Fruit fly (Drosophila melanogaster) whole organism, prepupa: ENCODE results near the gene CG5445.

ENCODE experiments used
- CG10669 ChIP-seq: fragments of 200-800 bp; sonication (Bioruptor generic); optimal IDR thresholded peaks from 3 replicates; lab custom pipeline; 2018; ENCODE audit warnings: missing biosample characterization, mild to moderate bottlenecking, missing genetic modification characterization, moderate library complexity
- CG11762 ChIP-seq: fragments of 200-800 bp; sonication (Bioruptor generic); optimal IDR thresholded peaks from 3 replicates; lab custom pipeline; 2016; ENCODE audit warnings: missing biosample characterization, missing genetic modification characterization; ENCODE audit not compliant: insufficient read depth
- CG1621 ChIP-seq: fragments of 200-800 bp; sonication (Bioruptor generic); optimal IDR thresholded peaks from 3 replicates; lab custom pipeline; 2018; ENCODE audit warnings: missing biosample characterization, mild to moderate bottlenecking, missing genetic modification characterization
- CG3032 ChIP-seq: fragments of 200-800 bp; optimal IDR thresholded peaks from 2 replicates; lab custom pipeline; 2019; ENCODE audit warnings: missing biosample characterization, mild to moderate bottlenecking, missing genetic modification characterization, moderate library complexity
- CG31627 ChIP-seq: fragments of 200-800 bp; sonication (Bioruptor generic); optimal IDR thresholded peaks from 3 replicates; lab custom pipeline; 2016; ENCODE audit warnings: missing biosample characterization, missing genetic modification characterization
- CG32006 ChIP-seq: fragments of 200-800 bp; sonication (Bioruptor generic); optimal IDR thresholded peaks from 3 replicates; lab custom pipeline; 2017; ENCODE audit warnings: missing biosample characterization, mild to moderate bottlenecking, missing genetic modification characterization
- CG34406 ChIP-seq: fragments of 200-800 bp; sonication (Bioruptor generic); optimal IDR thresholded peaks from 3 replicates; lab custom pipeline; 2016; ENCODE audit warnings: missing biosample characterization, missing genetic modification characterization
- CG3919 ChIP-seq: fragments of 200-800 bp; sonication (Bioruptor generic); optimal IDR thresholded peaks from 3 replicates; lab custom pipeline; 2016; ENCODE audit warnings: missing biosample characterization, missing genetic modification characterization
- CG4318 ChIP-seq: fragments of 200-800 bp; sonication (Bioruptor generic); optimal IDR thresholded peaks from 3 replicates; lab custom pipeline; 2017; ENCODE audit warnings: missing biosample characterization, mild to moderate bottlenecking, missing genetic modification characterization
- CG6163 ChIP-seq: fragments of 200-800 bp; sonication (Bioruptor generic); IDR thresholded peaks from 3 replicates; pipeline ENCODE4 v1.3.6; 2022; ENCODE audit warnings: missing biosample characterization, missing genetic modification characterization
- CG6276 ChIP-seq: fragments of 200-800 bp; sonication (Bioruptor generic); optimal IDR thresholded peaks from 2 replicates; lab custom pipeline; 2017; ENCODE audit warnings: missing biosample characterization, mild to moderate bottlenecking, missing genetic modification characterization
- CG6792 ChIP-seq: fragments of 200-800 bp; sonication (Bioruptor generic); optimal IDR thresholded peaks from 3 replicates; lab custom pipeline; 2016; ENCODE audit warnings: missing biosample characterization, missing genetic modification characterization
- CG6808 ChIP-seq: fragments of 200-800 bp; sonication (Bioruptor generic); optimal IDR thresholded peaks from 3 replicates; lab custom pipeline; 2017; ENCODE audit warnings: missing biosample characterization, missing genetic modification characterization, mild to moderate bottlenecking, moderate library complexity, missing genetic modification reagents
- CG7368 ChIP-seq: fragments of 200-800 bp; sonication (Bioruptor generic); optimal IDR thresholded peaks from 3 replicates; lab custom pipeline; 2016; ENCODE audit warnings: missing biosample characterization, missing genetic modification characterization
- CG8119 ChIP-seq: fragments of 200-800 bp; sonication (Bioruptor generic); IDR thresholded peaks from 3 replicates; pipeline ENCODE4 v1.3.6; 2022; ENCODE audit warnings: missing biosample characterization, missing genetic modification characterization
- CG8319 ChIP-seq: fragments of 200-800 bp; sonication (Bioruptor generic); optimal IDR thresholded peaks from 3 replicates; lab custom pipeline; 2016; ENCODE audit warnings: missing biosample characterization, missing genetic modification characterization
- CG9139 ChIP-seq: fragments of 200-800 bp; sonication (Bioruptor generic); optimal IDR thresholded peaks from 3 replicates; lab custom pipeline; 2017; ENCODE audit warnings: missing biosample characterization, mild to moderate bottlenecking, missing genetic modification characterization
- Eip75B ChIP-seq: fragments of 200-800 bp; sonication (Bioruptor generic); optimal IDR thresholded peaks from 3 replicates; lab custom pipeline; 2016; ENCODE audit warnings: missing biosample characterization, missing genetic modification characterization
- Eip78C ChIP-seq: fragments of 200-800 bp; sonication (Bioruptor generic); peaks from one replicate; lab custom pipeline; 2016; ENCODE audit warnings: missing biosample characterization, missing genetic modification characterization
- Eip93F ChIP-seq: fragments of 200-800 bp; sonication (Bioruptor generic); optimal IDR thresholded peaks from 2 replicates; lab custom pipeline; 2016; ENCODE audit warnings: missing biosample characterization, mild to moderate bottlenecking, missing genetic modification characterization
- Ets21C ChIP-seq: fragments of 200-800 bp; sonication (Bioruptor generic); optimal IDR thresholded peaks from 3 replicates; lab custom pipeline; 2016; ENCODE audit warnings: missing biosample characterization, missing genetic modification characterization
- Gug ChIP-seq: fragments of 200-800 bp; sonication (Bioruptor generic); IDR thresholded peaks from 2 replicates; pipeline ENCODE4 v1.3.6; 2022; ENCODE audit warnings: missing biosample characterization, missing genetic modification characterization
- Hr38 ChIP-seq: sonication (Bioruptor generic); optimal IDR thresholded peaks from 2 replicates; lab custom pipeline; 2016; ENCODE audit warnings: missing biosample characterization, missing genetic modification characterization
- Hr39 ChIP-seq: fragments of 200-800 bp; sonication (Bioruptor generic); optimal IDR thresholded peaks from 2 replicates; lab custom pipeline; 2016; ENCODE audit warnings: missing biosample characterization, missing genetic modification characterization
- Hr4 ChIP-seq: fragments of 200-800 bp; sonication (Bioruptor generic); optimal IDR thresholded peaks from 3 replicates; lab custom pipeline; 2016; ENCODE audit warnings: missing biosample characterization, missing genetic modification characterization
- Lpt ChIP-seq: fragments of 200-800 bp; sonication (Bioruptor generic); optimal IDR thresholded peaks from 3 replicates; lab custom pipeline; 2016; ENCODE audit warnings: missing biosample characterization, missing genetic modification characterization
- OdsH ChIP-seq: fragments of 200-800 bp; sonication (Bioruptor generic); optimal IDR thresholded peaks from 3 replicates; lab custom pipeline; 2016; ENCODE audit warnings: missing biosample characterization, missing genetic modification characterization
- Smox ChIP-seq: fragments of 200-800 bp; sonication (Bioruptor generic); optimal IDR thresholded peaks from 3 replicates; lab custom pipeline; 2016; ENCODE audit warnings: missing biosample characterization, missing genetic modification characterization
- achi ChIP-seq: fragments of 200-800 bp; sonication (Bioruptor generic); optimal IDR thresholded peaks from 3 replicates; lab custom pipeline; 2016; ENCODE audit warnings: missing biosample characterization, missing genetic modification characterization
- acj6 ChIP-seq: fragments of 200-800 bp; sonication (Bioruptor generic); optimal IDR thresholded peaks from 3 replicates; lab custom pipeline; 2016; ENCODE audit warnings: missing biosample characterization, missing genetic modification characterization
- cyc ChIP-seq: fragments of 200-800 bp; sonication (Bioruptor generic); optimal IDR thresholded peaks from 3 replicates; lab custom pipeline; 2016; ENCODE audit warnings: missing biosample characterization, missing genetic modification characterization
- dac ChIP-seq: fragments of 200-800 bp; sonication (Bioruptor generic); optimal IDR thresholded peaks from 2 replicates; lab custom pipeline; 2017; ENCODE audit warnings: missing biosample characterization, mild to moderate bottlenecking, missing genetic modification characterization
- dsx ChIP-seq: fragments of 200-800 bp; optimal IDR thresholded peaks from 3 replicates; lab custom pipeline; 2019; ENCODE audit warnings: missing biosample characterization, mild to moderate bottlenecking, missing genetic modification characterization, moderate library complexity; ENCODE audit not compliant: poor library complexity, severe bottlenecking
- eg ChIP-seq: fragments of 200-800 bp; sonication (Bioruptor generic); IDR thresholded peaks from 3 replicates; pipeline ENCODE4 v1.3.6; 2022; ENCODE audit warnings: missing biosample characterization, missing genetic modification characterization
- esn ChIP-seq: fragments of 200-800 bp; sonication (Bioruptor generic); optimal IDR thresholded peaks from 2 replicates; lab custom pipeline; 2016; ENCODE audit warnings: missing biosample characterization, mild to moderate bottlenecking, missing genetic modification characterization, moderate library complexity
- fd59A ChIP-seq: fragments of 200-800 bp; sonication (Bioruptor generic); optimal IDR thresholded peaks from 2 replicates; lab custom pipeline; 2017; ENCODE audit warnings: missing biosample characterization, mild to moderate bottlenecking, missing genetic modification characterization, missing genetic modification reagents
- fkh ChIP-seq: fragments of 200-800 bp; sonication (Bioruptor generic); optimal IDR thresholded peaks from 3 replicates; lab custom pipeline; 2017; ENCODE audit warnings: missing biosample characterization, mild to moderate bottlenecking, missing genetic modification characterization, moderate library complexity
- lz ChIP-seq: fragments of 200-800 bp; sonication (Bioruptor generic); optimal IDR thresholded peaks from 3 replicates; lab custom pipeline; 2016; ENCODE audit warnings: missing biosample characterization, missing genetic modification characterization
- net ChIP-seq: fragments of 200-800 bp; sonication (Bioruptor generic); optimal IDR thresholded peaks from 3 replicates; lab custom pipeline; 2016; ENCODE audit warnings: missing biosample characterization, missing genetic modification characterization
- pdm3 ChIP-seq: fragments of 200-800 bp; sonication (Bioruptor generic); optimal IDR thresholded peaks from 3 replicates; lab custom pipeline; 2016; ENCODE audit warnings: missing biosample characterization, missing genetic modification characterization
- salr ChIP-seq, 2 experiments: fragments of 200-800 bp; sonication (Bioruptor generic); optimal IDR thresholded peaks; 3 replicates each; lab custom pipeline; 2016 to 2018; ENCODE audit warnings: missing biosample characterization in 2 of 2, missing genetic modification characterization in 2 of 2, mild to moderate bottlenecking in 1 of 2
- spab ChIP-seq: fragments of 200-800 bp; sonication (Bioruptor generic); optimal IDR thresholded peaks from 2 replicates; lab custom pipeline; 2017; ENCODE audit warnings: missing biosample characterization, mild to moderate bottlenecking, missing genetic modification characterization, missing genetic modification reagents
- ss ChIP-seq, 2 experiments: fragments of 200-800 bp; sonication (Bioruptor generic); optimal IDR thresholded peaks; 2 replicates in 1 of 2; 3 replicates in 1 of 2; lab custom pipeline; 2017 to 2018; ENCODE audit warnings: mild to moderate bottlenecking in 2 of 2, missing biosample characterization in 2 of 2, missing genetic modification characterization in 2 of 2, moderate library complexity in 1 of 2
- svp ChIP-seq: fragments of 200-800 bp; sonication (Bioruptor generic); peaks from one replicate; lab custom pipeline; 2016; ENCODE audit warnings: missing biosample characterization, missing genetic modification characterization
- topi ChIP-seq: fragments of 200-800 bp; sonication (Bioruptor generic); optimal IDR thresholded peaks from 3 replicates; lab custom pipeline; 2016; ENCODE audit warnings: missing biosample characterization, missing genetic modification characterization
- vri ChIP-seq: fragments of 200-800 bp; sonication (Bioruptor generic); optimal IDR thresholded peaks from 3 replicates; lab custom pipeline; 2016; ENCODE audit warnings: missing biosample characterization, mild to moderate bottlenecking, missing genetic modification characterization

Gene CG5445

dm6 chrX:17294979-17295378, 12.7 kb downstream of the CG5445 start (continued):
- no peak for TF ChIP-seq CG8319 (GFP tag; lab: Kevin White, UChicago)
- no peak for TF ChIP-seq CG6808
- TF ChIP-seq CG6792 (GFP tag; lab: Kevin White, UChicago) = no peak
- no peak for TF ChIP-seq topi (GFP tag; lab: Kevin White, UChicago)
- TF ChIP-seq Hr39 (GFP tag; lab: Kevin White, UChicago) = no peak
- TF ChIP-seq CG31627 (GFP tag; lab: Kevin White, UChicago) = no peak
- no peak for TF ChIP-seq CG3032 (tag; lab: Kevin White, UChicago)
- peak; percentile 2 for TF ChIP-seq net (GFP tag; lab: Kevin White, UChicago)
- no peak for TF ChIP-seq fd59A (GFP tag; lab: Kevin White, UChicago)
- no peak for TF ChIP-seq dac
- peak; percentile 58; the same call in 2 of the 3 replicates for TF ChIP-seq eg (GFP tag; lab: Robert Waterston, UW)
- no peak for TF ChIP-seq CG6276 (GFP tag; lab: Kevin White, UChicago)
- no peak for TF ChIP-seq Hr38 (GFP tag; lab: Kevin White, UChicago)
- TF ChIP-seq cyc (GFP tag; lab: Kevin White, UChicago) = peak; percentile 23
- TF ChIP-seq Ets21C (GFP tag; lab: Kevin White, UChicago) = no peak
- TF ChIP-seq pdm3 (GFP tag; lab: Kevin White, UChicago) = no peak
- peak in 1 of 2 experiments; percentile 15 for TF ChIP-seq ss (GFP tag; optimal IDR thresholded peaks at IDR 0.05; lab: Kevin White, UChicago)
- TF ChIP-seq Eip93F = no peak
- no peak for TF ChIP-seq CG34406 (GFP tag; lab: Kevin White, UChicago)
- TF ChIP-seq Hr4 (GFP tag; lab: Kevin White, UChicago) = peak; percentile 29
- no peak for TF ChIP-seq vri (GFP tag; lab: Kevin White, UChicago)
- TF ChIP-seq CG8119 = peak; percentile 52; the same call in 1 of the 3 replicates
- TF ChIP-seq dsx = no peak
- TF ChIP-seq lz (GFP tag; lab: Kevin White, UChicago) = no peak
- no peak for TF ChIP-seq salr (GFP tag; optimal IDR thresholded peaks at IDR 0.05; lab: Kevin White, UChicago)
- TF ChIP-seq CG6163 (GFP tag; lab: Robert Waterston, UW) = peak; percentile 33; the same call in 1 of the 3 replicates
- no peak for TF ChIP-seq Eip75B (GFP tag; lab: Kevin White, UChicago)
- no peak for TF ChIP-seq CG4318 (GFP tag; lab: Kevin White, UChicago)

- TF ChIP-seq Gug (GFP tag; lab: Robert Waterston, UW) (no peak), Hr38 (GFP tag; lab: Kevin White, UChicago) (no peak), ss (GFP tag; optimal IDR thresholded peaks at IDR 0.05; lab: Kevin White, UChicago) (peak in 1 of 2 experiments; percentile 4), CG6276 (GFP tag; lab: Kevin White, UChicago) (no peak), fd59A (GFP tag; lab: Kevin White, UChicago) (no peak), Smox (GFP tag; lab: Kevin White, UChicago) (no peak), CG32006 (peak; percentile 5), Hr39 (GFP tag; lab: Kevin White, UChicago) (no peak), CG6163 (GFP tag; lab: Robert Waterston, UW) (no peak), cyc (GFP tag; lab: Kevin White, UChicago) (no peak), CG11762 (GFP tag; lab: Kevin White, UChicago) (no peak), acj6 (GFP tag; lab: Kevin White, UChicago) (no peak), CG3919 (GFP tag; lab: Kevin White, UChicago) (no peak), Hr4 (GFP tag; lab: Kevin White, UChicago) (peak; percentile 5), Ets21C (GFP tag; lab: Kevin White, UChicago) (no peak), spab (GFP tag; lab: Kevin White, UChicago) (no peak), CG10669 (GFP tag; lab: Kevin White, UChicago) (no peak), esn (GFP tag; lab: Kevin White, UChicago) (no peak), CG8319 (GFP tag; lab: Kevin White, UChicago) (no peak), CG6792 (GFP tag; lab: Kevin White, UChicago) (no peak), lz (GFP tag; lab: Kevin White, UChicago) (no peak), OdsH (no peak), net (GFP tag; lab: Kevin White, UChicago) (no peak), svp (GFP tag; lab: Kevin White, UChicago) (peak; percentile 49), Lpt (GFP tag; lab: Kevin White, UChicago) (no peak), achi (no peak), topi (GFP tag; lab: Kevin White, UChicago) (no peak), salr (GFP tag; optimal IDR thresholded peaks at IDR 0.05; lab: Kevin White, UChicago) (no peak), eg (GFP tag; lab: Robert Waterston, UW) (no peak), CG31627 (GFP tag; lab: Kevin White, UChicago) (no peak), CG9139 (GFP tag; lab: Kevin White, UChicago) (no peak), CG1621 (no peak), pdm3 (GFP tag; lab: Kevin White, UChicago) (no peak), CG7368 (GFP tag; lab: Kevin White, UChicago) (no peak), Eip78C (peak; percentile 28), fkh (GFP tag; lab: Kevin White, UChicago) (peak; percentile 58)
Observed at dm6 chrX:17296283-17297069, 14.2 kb downstream of the CG5445 start.
